Fruit fly (Drosophila melanogaster) whole organism, embryonic: ENCODE data around the gene lab.
A peak's percentile ranks its signal among the peaks of the same experiment; 100 is the strongest.

Experiments
- Adf1 ChIP-seq: fragments of 200-800 bp; sonication (Bioruptor generic); IDR thresholded peaks from 2 replicates; pipeline ENCODE4 v1.3.6; 2022; ENCODE audit warnings: missing biosample characterization, missing genetic modification characterization
- Bgb ChIP-seq: fragments of 200-800 bp; sonication (Bioruptor generic); IDR thresholded peaks from 2 replicates; pipeline ENCODE4 v1.3.6; 2022; ENCODE audit warnings: missing biosample characterization, missing genetic modification characterization; ENCODE audit not compliant: partially characterized antibody
- CG10209 ChIP-seq: fragments of 200-800 bp; sonication (Bioruptor generic); optimal IDR thresholded peaks from 3 replicates; lab custom pipeline; 2017; ENCODE audit warnings: missing biosample characterization, mild to moderate bottlenecking, missing genetic modification characterization, missing genetic modification reagents
- CG1024 ChIP-seq: fragments of 200-800 bp; sonication (Bioruptor generic); IDR thresholded peaks from 2 replicates; pipeline ENCODE4 v1.3.6; 2022; ENCODE audit warnings: missing biosample characterization, missing genetic modification characterization
- CG10654 ChIP-seq: fragments of 200-800 bp; sonication (Bioruptor generic); optimal IDR thresholded peaks from 2 replicates; lab custom pipeline; 2016; ENCODE audit warnings: missing biosample characterization, missing genetic modification characterization
- CG11695 ChIP-seq: fragments of 200-800 bp; sonication (Bioruptor generic); IDR thresholded peaks from 3 replicates; pipeline ENCODE4 v1.3.6; 2022; ENCODE audit warnings: missing biosample characterization, missing genetic modification characterization
- CG13775 ChIP-seq: fragments of 200-800 bp; sonication (Bioruptor generic); optimal IDR thresholded peaks from 3 replicates; lab custom pipeline; 2017; ENCODE audit warnings: missing biosample characterization, mild to moderate bottlenecking, missing genetic modification characterization
- CG17829 ChIP-seq: fragments of 200-800 bp; optimal IDR thresholded peaks from 2 replicates; lab custom pipeline; 2019; ENCODE audit warnings: missing biosample characterization, mild to moderate bottlenecking, missing genetic modification characterization, moderate library complexity
- CG18262 ChIP-seq: fragments of 200-800 bp; optimal IDR thresholded peaks from 3 replicates; lab custom pipeline; 2019; ENCODE audit warnings: missing biosample characterization, mild to moderate bottlenecking, missing genetic modification characterization, moderate library complexity
- CG2202 ChIP-seq: fragments of 200-800 bp; sonication (Bioruptor generic); optimal IDR thresholded peaks from 2 replicates; lab custom pipeline; 2018; ENCODE audit warnings: missing biosample characterization, mild to moderate bottlenecking, missing genetic modification characterization
- CG3065 ChIP-seq: fragments of 200-800 bp; sonication (Bioruptor generic); optimal IDR thresholded peaks from 2 replicates; lab custom pipeline; 2016; ENCODE audit warnings: missing biosample characterization, missing genetic modification characterization
- CG33557 ChIP-seq: fragments of 200-800 bp; sonication (Bioruptor generic); optimal IDR thresholded peaks from 2 replicates; lab custom pipeline; 2019; ENCODE audit warnings: missing biosample characterization, mild to moderate bottlenecking, missing genetic modification characterization, moderate library complexity
- CG34224 ChIP-seq: fragments of 200-800 bp; sonication (Bioruptor generic); IDR thresholded peaks from 3 replicates; pipeline ENCODE4 v1.3.6; 2022; ENCODE audit warnings: missing biosample characterization, missing genetic modification characterization; ENCODE audit not compliant: partially characterized antibody
- CG3995 ChIP-seq: fragments of 200-800 bp; sonication (Bioruptor generic); optimal IDR thresholded peaks from 3 replicates; lab custom pipeline; 2016; ENCODE audit warnings: missing biosample characterization, missing genetic modification characterization
- CG6254 ChIP-seq: fragments of 200-800 bp; sonication (Bioruptor generic); optimal IDR thresholded peaks from 3 replicates; lab custom pipeline; 2017; ENCODE audit warnings: mild to moderate bottlenecking, missing biosample characterization, missing genetic modification reagents, missing genetic modification characterization
- CG8290 ChIP-seq, 3 experiments: fragments of 200-800 bp; sonication (Bioruptor generic); optimal IDR thresholded peaks; 2 replicates each; lab custom pipeline; 2016 to 2019; ENCODE audit warnings: missing biosample characterization in 3 of 3, missing genetic modification characterization in 3 of 3, mild to moderate bottlenecking in 2 of 3, moderate library complexity in 1 of 3
- CG9215 ChIP-seq: fragments of 200-800 bp; sonication (Bioruptor generic); IDR thresholded peaks from 2 replicates; pipeline ENCODE4 v1.3.6; 2022; ENCODE audit warnings: missing biosample characterization, missing genetic modification characterization
- CkIIα-i1 ChIP-seq: fragments of 200-800 bp; sonication (Bioruptor generic); IDR thresholded peaks from 2 replicates; pipeline ENCODE4 v1.3.6; 2022; ENCODE audit warnings: missing biosample characterization, missing genetic modification characterization
- D19B ChIP-seq: fragments of 200-800 bp; sonication (Bioruptor generic); optimal IDR thresholded peaks from 2 replicates; lab custom pipeline; 2017; ENCODE audit warnings: missing biosample characterization, mild to moderate bottlenecking, missing genetic modification characterization
- Doc3 ChIP-seq: fragments of 200-800 bp; sonication (Bioruptor generic); IDR thresholded peaks from 3 replicates; pipeline ENCODE4 v1.3.6; 2022; ENCODE audit warnings: missing biosample characterization, missing genetic modification characterization; ENCODE audit not compliant: partially characterized antibody
- Dref ChIP-seq: fragments of 200-800 bp; sonication (Bioruptor generic); IDR thresholded peaks from 2 replicates; pipeline ENCODE4 v1.3.6; 2022; ENCODE audit warnings: missing biosample characterization, missing genetic modification characterization
- E2f1 ChIP-seq: fragments of 200-800 bp; sonication (Bioruptor generic); IDR thresholded peaks from 2 replicates; pipeline ENCODE4 v1.3.6; 2022; ENCODE audit warnings: missing biosample characterization, missing genetic modification characterization
- ERR ChIP-seq: fragments of 200-800 bp; sonication (Bioruptor generic); optimal IDR thresholded peaks from 2 replicates; lab custom pipeline; 2016; ENCODE audit warnings: missing biosample characterization, missing genetic modification characterization
- Ets65A ChIP-seq: fragments of 200-800 bp; sonication (Bioruptor generic); peaks from one replicate; lab custom pipeline; 2016; ENCODE audit warnings: missing biosample characterization, missing genetic modification characterization
- HLH4C ChIP-seq: fragments of 200-800 bp; sonication (Bioruptor generic); IDR thresholded peaks from 3 replicates; pipeline ENCODE4 v1.3.6; 2022; ENCODE audit warnings: missing biosample characterization, missing genetic modification characterization; ENCODE audit not compliant: partially characterized antibody
- Hmx ChIP-seq: fragments of 200-800 bp; sonication (Bioruptor generic); optimal IDR thresholded peaks from 2 replicates; lab custom pipeline; 2016; ENCODE audit warnings: missing biosample characterization, missing genetic modification characterization
- NfI ChIP-seq: fragments of 200-800 bp; sonication (Bioruptor generic); optimal IDR thresholded peaks from 3 replicates; lab custom pipeline; 2018; ENCODE audit warnings: missing biosample characterization, mild to moderate bottlenecking, missing genetic modification characterization, moderate library complexity
- Opbp ChIP-seq: fragments of 200-800 bp; sonication (Bioruptor generic); IDR thresholded peaks from 3 replicates; pipeline ENCODE4 v1.3.6; 2022; ENCODE audit warnings: missing biosample characterization, missing genetic modification characterization; ENCODE audit not compliant: partially characterized antibody
- Pdp1 ChIP-seq, 2 experiments: fragments of 200-800 bp; sonication (Bioruptor generic); optimal IDR thresholded peaks; 3 replicates each; lab custom pipeline; 2016; ENCODE audit warnings: missing biosample characterization in 2 of 2, missing genetic modification characterization in 2 of 2, mild to moderate bottlenecking in 1 of 2, moderate library complexity in 1 of 2
- Sry-δ ChIP-seq: fragments of 200-800 bp; sonication (Bioruptor generic); optimal IDR thresholded peaks from 2 replicates; lab custom pipeline; 2016; ENCODE audit warnings: missing biosample characterization, missing genetic modification characterization
- Ssrp ChIP-seq: fragments of 200-800 bp; sonication (Bioruptor generic); optimal IDR thresholded peaks from 2 replicates; lab custom pipeline; 2018; ENCODE audit warnings: missing biosample characterization, mild to moderate bottlenecking, missing genetic modification characterization, moderate library complexity
- fd64A ChIP-seq: fragments of 200-800 bp; sonication (Bioruptor generic); optimal IDR thresholded peaks from 3 replicates; lab custom pipeline; 2018; ENCODE audit warnings: missing biosample characterization, mild to moderate bottlenecking, missing genetic modification characterization
- fru ChIP-seq: fragments of >200 bp; optimal IDR thresholded peaks from 2 replicates; lab custom pipeline; 2017
- gcm ChIP-seq: fragments of 200-800 bp; sonication (Bioruptor generic); optimal IDR thresholded peaks from 2 replicates; lab custom pipeline; 2019; ENCODE audit warnings: missing biosample characterization, mild to moderate bottlenecking, missing genetic modification characterization, moderate library complexity
- gem ChIP-seq: fragments of 200-800 bp; sonication (Bioruptor generic); optimal IDR thresholded peaks from 2 replicates; lab custom pipeline; 2019; ENCODE audit warnings: missing biosample characterization, mild to moderate bottlenecking, missing genetic modification characterization, moderate library complexity
- grn ChIP-seq: fragments of 200-800 bp; sonication (Bioruptor generic); optimal IDR thresholded peaks from 3 replicates; lab custom pipeline; 2017; ENCODE audit warnings: missing biosample characterization, missing genetic modification characterization
- hbn ChIP-seq: fragments of 200-800 bp; sonication (Bioruptor generic); IDR thresholded peaks from 2 replicates; pipeline ENCODE4 v1.3.6; 2022; ENCODE audit warnings: missing biosample characterization, missing genetic modification characterization; ENCODE audit not compliant: partially characterized antibody
- lmd ChIP-seq: fragments of 200-800 bp; sonication (Bioruptor generic); IDR thresholded peaks from 2 replicates; pipeline ENCODE4 v1.3.6; 2022; ENCODE audit warnings: missing biosample characterization, missing genetic modification characterization
- maf-S ChIP-seq: fragments of 200-800 bp; sonication (Bioruptor generic); optimal IDR thresholded peaks from 2 replicates; lab custom pipeline; 2016; ENCODE audit warnings: missing biosample characterization, missing genetic modification characterization
- mam ChIP-seq: fragments of 200-800 bp; sonication (Bioruptor generic); optimal IDR thresholded peaks from 3 replicates; lab custom pipeline; 2016; ENCODE audit warnings: missing biosample characterization, missing genetic modification characterization
- pum ChIP-seq: fragments of 200-800 bp; sonication (Bioruptor generic); optimal IDR thresholded peaks from 2 replicates; lab custom pipeline; 2016; ENCODE audit warnings: missing biosample characterization, missing genetic modification characterization
- ranshi ChIP-seq: fragments of 200-800 bp; sonication (Bioruptor generic); IDR thresholded peaks from 2 replicates; pipeline ENCODE4 v1.3.6; 2022; ENCODE audit warnings: missing biosample characterization, missing genetic modification characterization
- sc ChIP-seq, 3 experiments: fragments of >200 bp in 2 of 3; fragments of 200-800 bp in 1 of 3; sonication (Bioruptor generic) in 1 of 3; optimal IDR thresholded peaks; 2 replicates in 2 of 3; 3 replicates in 1 of 3; lab custom pipeline; 2017; ENCODE audit warnings: mild to moderate bottlenecking in 1 of 3, missing biosample characterization in 1 of 3, missing genetic modification characterization in 1 of 3, missing genetic modification reagents in 1 of 3
- scrt ChIP-seq: fragments of 200-800 bp; sonication (Bioruptor generic); optimal IDR thresholded peaks from 2 replicates; lab custom pipeline; 2018; ENCODE audit warnings: missing biosample characterization, mild to moderate bottlenecking, missing genetic modification characterization, moderate library complexity
- ssp ChIP-seq: fragments of 200-800 bp; sonication (Bioruptor generic); IDR thresholded peaks from 2 replicates; pipeline ENCODE4 v1.3.6; 2022; ENCODE audit warnings: missing biosample characterization, missing genetic modification characterization
- sug ChIP-seq: fragments of 200-800 bp; optimal IDR thresholded peaks from 2 replicates; lab custom pipeline; 2019; ENCODE audit warnings: missing biosample characterization, mild to moderate bottlenecking, missing genetic modification characterization, moderate library complexity
- tup ChIP-seq: fragments of 200-800 bp; sonication (Bioruptor generic); optimal IDR thresholded peaks from 2 replicates; lab custom pipeline; 2016; ENCODE audit warnings: missing biosample characterization, mild to moderate bottlenecking, missing genetic modification characterization, moderate library complexity
- vvl ChIP-seq: fragments of 200-800 bp; sonication (Bioruptor generic); IDR thresholded peaks from 2 replicates; pipeline ENCODE4 v1.3.6; 2022; ENCODE audit warnings: missing biosample characterization, missing genetic modification characterization
- wdn ChIP-seq: fragments of 200-800 bp; sonication (Bioruptor generic); IDR thresholded peaks from 2 replicates; pipeline ENCODE4 v1.3.6; 2022; ENCODE audit warnings: missing biosample characterization, missing genetic modification characterization
- zfh2 ChIP-seq: fragments of 200-800 bp; sonication (Bioruptor generic); optimal IDR thresholded peaks from 2 replicates; lab custom pipeline; 2016; ENCODE audit warnings: missing biosample characterization, missing genetic modification characterization

lab gene

DNA sequence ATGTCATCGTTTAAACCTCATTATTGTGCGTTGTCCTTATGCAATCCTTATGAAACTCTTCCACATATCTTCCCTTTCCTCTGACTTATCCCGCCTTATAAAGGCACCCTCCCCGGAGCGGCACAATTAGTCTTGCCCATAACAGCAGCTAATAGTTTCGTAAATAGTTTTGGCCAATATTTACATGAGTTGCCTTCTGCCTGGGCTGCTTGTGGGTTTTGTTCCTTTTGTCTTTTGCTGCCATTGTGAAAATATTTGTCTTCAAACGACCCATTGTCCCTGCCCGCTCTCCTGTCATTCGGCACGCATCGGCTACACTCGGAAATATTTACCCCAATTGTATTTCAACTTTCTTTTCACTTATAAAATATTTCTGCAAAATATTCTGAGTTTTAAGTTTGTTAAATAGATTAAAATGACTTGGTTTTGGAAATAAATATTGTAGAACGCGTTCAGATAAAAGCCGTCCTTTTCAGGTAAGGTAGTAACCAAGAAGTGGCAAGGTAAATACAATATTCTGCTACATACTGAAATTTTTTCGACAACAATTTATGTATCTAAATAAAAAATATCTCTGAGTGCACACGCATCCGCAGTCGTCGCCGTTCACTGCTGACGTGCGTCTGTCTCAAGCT, 45.3 kb upstream of the lab start (continued):
- TF ChIP-seq sug (tag; lab: Kevin White, UChicago) (no peak), Sry-δ (GFP tag; lab: Kevin White, UChicago) (no peak), CG13775 (GFP tag; lab: Kevin White, UChicago) (peak; percentile 27), E2f1 (GFP tag; lab: Robert Waterston, UW) (no peak), CG33557 (GFP tag; lab: Kevin White, UChicago) (peak; percentile 17), Adf1 (GFP tag; lab: Robert Waterston, UW) (no peak), CG11695 (GFP tag; lab: Robert Waterston, UW) (no peak), NfI (GFP tag; lab: Kevin White, UChicago) (no peak), lmd (GFP tag; lab: Robert Waterston, UW) (no peak), gem (peak; percentile 73), CG1024 (GFP tag; lab: Robert Waterston, UW) (no peak), ssp (GFP tag; lab: Robert Waterston, UW) (no peak), fd64A (GFP tag; lab: Kevin White, UChicago) (no peak), Bgb (GFP tag; lab: Robert Waterston, UW) (no peak), grn (GFP tag; lab: Kevin White, UChicago) (no peak), CG34224 (no peak), Doc3 (no peak), Ets65A (GFP tag; lab: Kevin White, UChicago) (no peak), CG10209 (peak; percentile 7), tup (GFP tag; lab: Kevin White, UChicago) (no peak), Ssrp (tag; lab: Kevin White, UChicago) (peak; percentile 35), CkIIα-i1 (GFP tag; lab: Robert Waterston, UW) (no peak), wdn (GFP tag; lab: Robert Waterston, UW) (no peak), CG8290 (GFP tag; optimal IDR thresholded peaks at IDR 0.05; lab: Kevin White, UChicago) (no peak), CG8290 (tag; optimal IDR thresholded peaks at IDR 0.05; lab: Kevin White, UChicago) (no peak), Pdp1 (GFP tag; optimal IDR thresholded peaks at IDR 0.05; lab: Kevin White, UChicago) (peak in 1 of 2 experiments; percentile 37), CG9215 (no peak), Hmx (GFP tag; lab: Kevin White, UChicago) (no peak), CG18262 (tag; lab: Kevin White, UChicago) (peak; percentile 74), ERR (no peak), CG6254 (GFP tag; lab: Kevin White, UChicago) (peak; percentile 27), sc (optimal IDR thresholded peaks at IDR 0.05; lab: Kevin White, UChicago) (no peak), sc (GFP tag; optimal IDR thresholded peaks at IDR 0.05; lab: Kevin White, UChicago) (no peak), Dref (GFP tag; lab: Robert Waterston, UW) (no peak), Opbp (GFP tag; lab: Robert Waterston, UW) (no peak), pum (peak; percentile 36), gcm (GFP tag; lab: Kevin White, UChicago) (no peak), D19B (GFP tag; lab: Kevin White, UChicago) (no peak), hbn (no peak), fru (lab: Kevin White, UChicago) (no peak), CG10654 (GFP tag; lab: Kevin White, UChicago) (no peak), vvl (GFP tag; lab: Robert Waterston, UW) (no peak), HLH4C (GFP tag; lab: Robert Waterston, UW) (no peak), mam (GFP tag; lab: Kevin White, UChicago) (no peak), ranshi (GFP tag; lab: Robert Waterston, UW) (no peak), CG3995 (GFP tag; lab: Kevin White, UChicago) (no peak), CG2202 (tag; lab: Kevin White, UChicago) (no peak), CG17829 (tag; lab: Kevin White, UChicago) (peak; percentile 61), zfh2 (GFP tag; lab: Kevin White, UChicago) (no peak), maf-S (GFP tag; lab: Kevin White, UChicago) (no peak), CG3065 (GFP tag; lab: Kevin White, UChicago) (no peak), scrt (no peak)
